Fruit fly (Drosophila melanogaster): ENCODE data around the gene mira.

Gene mira

DNA sequence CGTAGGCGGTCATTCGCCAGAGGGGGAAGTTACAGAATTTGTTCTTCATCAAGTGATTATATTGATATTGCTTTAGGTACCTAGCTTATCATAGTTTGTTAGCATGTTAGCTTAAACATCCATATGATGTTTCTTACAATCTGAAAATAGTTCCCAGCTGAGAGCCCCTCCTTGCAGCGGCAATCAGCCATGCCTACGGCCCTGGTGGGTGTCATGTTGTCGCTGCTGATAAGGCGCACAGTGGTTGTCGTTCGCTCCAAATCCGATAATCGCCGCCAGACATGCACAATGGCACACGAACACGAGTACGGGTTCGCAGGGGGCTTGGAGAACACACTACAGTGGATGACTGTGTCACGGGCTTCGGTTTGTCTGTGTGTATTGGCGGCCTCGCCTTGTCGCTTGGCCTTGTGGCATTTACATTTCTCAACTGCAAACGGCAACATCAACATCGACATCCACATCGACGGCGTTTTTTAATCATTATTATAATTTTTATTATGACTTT, 28.9 kb downstream of the mira start (continued):
- TF ChIP-seq ken (GFP tag; IDR thresholded peaks at IDR 0.05) = peak; percentile 68; the same call in 1 of the 3 replicates
- TF ChIP-seq grn (GFP tag; optimal IDR thresholded peaks at IDR 0.05) = no peak
- peak; percentile 64 for TF ChIP-seq Adf1 (GFP tag; IDR thresholded peaks at IDR 0.05)
- peak; percentile 84 for TF ChIP-seq tgo (GFP tag; IDR thresholded peaks at IDR 0.05)
- TF ChIP-seq CG4328 (GFP tag; optimal IDR thresholded peaks at IDR 0.05) = peak; percentile 12
- peak; percentile 98 for TF ChIP-seq sug (tag; optimal IDR thresholded peaks at IDR 0.05)
- peak; percentile 62; the same call in 1 of the 2 replicates for TF ChIP-seq CG32767 (GFP tag; IDR thresholded peaks at IDR 0.05)
- TF ChIP-seq Sox102F (GFP tag; optimal IDR thresholded peaks at IDR 0.05) = peak; percentile 81
- TF ChIP-seq CG9215 (GFP tag; IDR thresholded peaks at IDR 0.05) = peak; percentile 85
- no peak for TF ChIP-seq CG1832 (GFP tag; optimal IDR thresholded peaks at IDR 0.05)
- TF ChIP-seq Hmx (GFP tag; optimal IDR thresholded peaks at IDR 0.05) = no peak
- TF ChIP-seq CG1603 (tag; optimal IDR thresholded peaks at IDR 0.05) = peak; percentile 87
- 0 out of 2 replicates have a peak, but pooled peaks have one; percentile 10 for TF ChIP-seq dati (GFP tag; IDR thresholded peaks at IDR 0.05)
- peak; percentile 86 for TF ChIP-seq HmgZ (tag; optimal IDR thresholded peaks at IDR 0.05)
- TF ChIP-seq CG7271 (tag; optimal IDR thresholded peaks at IDR 0.05) = no peak
- TF ChIP-seq Scr (GFP tag; IDR thresholded peaks at IDR 0.05; ENCODE audit: partially characterized antibody) = no peak
- TF ChIP-seq CG4707 (GFP tag; optimal IDR thresholded peaks at IDR 0.05) = peak; percentile 98
- TF ChIP-seq ftz-f1 (GFP tag; optimal IDR thresholded peaks at IDR 0.05) = peak; percentile 87
- peak; percentile 53; the same call in 1 of the 2 replicates for TF ChIP-seq ham (GFP tag; IDR thresholded peaks at IDR 0.05)
- TF ChIP-seq Lhr (GFP tag; optimal IDR thresholded peaks at IDR 0.05) = peak; percentile 11
- no peak for TF ChIP-seq usp (GFP tag; optimal IDR thresholded peaks at IDR 0.05)
- TF ChIP-seq gem (tag; optimal IDR thresholded peaks at IDR 0.05) = peak; percentile 82
- no peak for TF ChIP-seq inv (GFP tag; IDR thresholded peaks at IDR 0.05; ENCODE audit: partially characterized antibody)
- TF ChIP-seq row (GFP tag; IDR thresholded peaks at IDR 0.05) = peak; percentile 94
- TF ChIP-seq CG14050 (GFP tag; IDR thresholded peaks at IDR 0.05) = peak; percentile 70
- TF ChIP-seq CTCF (GFP tag; optimal IDR thresholded peaks at IDR 0.05) = peak; percentile 25
- no peak for TF ChIP-seq prd (optimal IDR thresholded peaks at IDR 0.05)
- peak; percentile 85 for TF ChIP-seq prd (GFP tag; IDR thresholded peaks at IDR 0.05)
- TF ChIP-seq phol (tag; optimal IDR thresholded peaks at IDR 0.05) = peak; percentile 72
- TF ChIP-seq H15 (GFP tag; IDR thresholded peaks at IDR 0.05) = peak; percentile 83
- peak; percentile 70 for TF ChIP-seq tap (tag; optimal IDR thresholded peaks at IDR 0.05)
- peak; percentile 70 for TF ChIP-seq gsb (GFP tag; IDR thresholded peaks at IDR 0.05)
- TF ChIP-seq vfl (GFP tag; optimal IDR thresholded peaks at IDR 0.05) = peak; percentile 31
- peak; percentile 77 for TF ChIP-seq esg (GFP tag; conservative IDR thresholded peaks at IDR 0.05)
- peak; percentile 53 for TF ChIP-seq sd (tag; optimal IDR thresholded peaks at IDR 0.05)
- TF ChIP-seq CG4854 (GFP tag; optimal IDR thresholded peaks at IDR 0.05) = peak; percentile 19
- peak; percentile 4 for TF ChIP-seq CG8359 (GFP tag; optimal IDR thresholded peaks at IDR 0.05; ENCODE audit: borderline replicate concordance)
- TF ChIP-seq Deaf1 (tag; optimal IDR thresholded peaks at IDR 0.05) = peak; percentile 52
- TF ChIP-seq Dad (GFP tag; optimal IDR thresholded peaks at IDR 0.05) = peak; percentile 59
- peak; percentile 78 for TF ChIP-seq CG7839 (tag; optimal IDR thresholded peaks at IDR 0.05)
- TF ChIP-seq CG4360 (GFP tag; IDR thresholded peaks at IDR 0.05) = no peak
- peak; percentile 67 for TF ChIP-seq CG11723 (GFP tag; optimal IDR thresholded peaks at IDR 0.05)
- TF ChIP-seq disco-r (GFP tag; optimal IDR thresholded peaks at IDR 0.05) = peak; percentile 46
- TF ChIP-seq CG14860 (GFP tag; IDR thresholded peaks at IDR 0.05; ENCODE audit: partially characterized antibody) = no peak
- TF ChIP-seq tin (GFP tag; optimal IDR thresholded peaks at IDR 0.05) = peak; percentile 61
- no peak for TF ChIP-seq Elba2 (GFP tag; optimal IDR thresholded peaks at IDR 0.05)
- TF ChIP-seq trem (tag; optimal IDR thresholded peaks at IDR 0.05) = peak; percentile 36
- TF ChIP-seq ewg (GFP tag; optimal IDR thresholded peaks at IDR 0.05) = peak; percentile 68
- peak; percentile 44 for TF ChIP-seq CG8089 (GFP tag; optimal IDR thresholded peaks at IDR 0.05)
- TF ChIP-seq Antp (GFP tag; optimal IDR thresholded peaks at IDR 0.05) = peak; percentile 79
- TF ChIP-seq CG3407 (GFP tag; optimal IDR thresholded peaks at IDR 0.05) = no peak
